Worm (Caenorhabditis elegans): Measurements from ENCODE around the gene ZK455.5.

Gene ZK455.5

DNA sequence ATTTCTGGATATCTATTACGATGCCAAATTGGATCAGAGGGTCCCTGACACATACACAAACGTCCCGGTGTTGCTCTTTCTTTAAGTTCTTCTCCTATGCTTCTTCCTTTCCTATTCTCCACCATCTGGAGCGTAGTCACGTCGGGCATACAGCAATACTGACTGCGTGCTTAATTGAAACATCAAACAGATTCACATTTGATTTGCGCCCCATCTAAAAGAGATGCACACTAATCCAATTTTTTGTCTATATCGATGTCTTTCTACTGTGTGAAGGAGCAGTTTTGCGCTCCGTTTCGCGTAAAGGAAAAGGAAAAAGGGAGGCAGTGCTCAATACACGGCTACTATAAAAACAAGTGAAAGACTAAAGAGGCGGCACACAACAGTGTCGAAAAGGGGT is 2.0 kb upstream of the ZK455.5 start:
- no peak for TF ChIP-seq fkh-10 (GFP tag; optimal IDR thresholded peaks at IDR 0.05)
- no peak for TF ChIP-seq zip-5 (tag; optimal IDR thresholded peaks at IDR 0.05)
- peak; percentile 87 for TF ChIP-seq unc-42 (tag; optimal IDR thresholded peaks at IDR 0.05)

DNA sequence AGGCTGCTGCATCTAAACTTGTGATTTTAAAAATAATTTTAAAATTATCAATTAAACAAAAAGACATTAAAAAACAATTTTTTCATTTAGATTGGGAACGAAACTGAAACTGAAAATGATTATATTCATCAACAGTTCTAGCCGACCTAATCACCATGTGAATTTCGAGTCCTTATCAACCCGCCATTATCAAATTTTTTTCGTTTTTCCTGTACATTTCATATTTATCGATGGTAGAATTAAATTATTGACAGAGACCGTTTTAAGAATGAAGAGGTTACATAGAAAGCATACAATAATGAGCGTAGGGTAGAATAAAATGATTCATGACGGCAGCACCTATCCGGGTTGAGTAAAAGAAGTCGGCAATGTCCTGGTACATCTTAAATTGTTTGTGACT is 2.5 kb downstream of the ZK455.5 start, which contains the start of gene asm-2:
asm-2 (minus strand) TSS at position 12 of the 400 bp plus-strand sequence.
- TF ChIP-seq tbx-2 (tag; optimal IDR thresholded peaks at IDR 0.05) (no peak), tbx-7 (tag; optimal IDR thresholded peaks at IDR 0.05) (no peak), ets-4 (tag; optimal IDR thresholded peaks at IDR 0.05) (no peak), unc-42 (tag; optimal IDR thresholded peaks at IDR 0.05) (no peak), ama-1 (optimal IDR thresholded peaks at IDR 0.05) (no peak), zip-5 (tag; optimal IDR thresholded peaks at IDR 0.05) (no peak), ceh-18 (tag; optimal IDR thresholded peaks at IDR 0.05) (no peak), ceh-14 (tag; optimal IDR thresholded peaks at IDR 0.05) (no peak), sdc-2 (tag; optimal IDR thresholded peaks at IDR 0.05) (no peak)

DNA sequence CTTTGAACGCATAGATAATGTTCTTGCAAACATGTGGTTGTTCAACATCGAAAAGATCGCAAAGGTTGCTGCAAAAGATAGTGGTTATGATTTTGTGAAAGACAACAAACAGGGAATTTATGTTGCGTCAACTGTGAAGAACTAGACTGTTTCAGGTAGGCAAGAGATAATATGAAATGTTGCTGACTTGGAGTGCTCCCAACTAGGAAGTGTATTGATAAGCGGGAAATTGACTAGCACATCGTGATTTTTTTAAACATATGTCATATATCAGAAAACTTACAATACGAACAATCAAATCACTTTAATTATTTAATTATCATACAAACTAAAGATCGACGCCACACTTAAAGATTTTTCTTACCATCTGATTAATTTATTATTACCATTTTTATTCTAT is 3.5 kb downstream of the ZK455.5 start:
- TF ChIP-seq pat-9 (tag; optimal IDR thresholded peaks at IDR 0.05) (no peak), elt-4 (tag; optimal IDR thresholded peaks at IDR 0.05) (no peak), fkh-6 (tag; optimal IDR thresholded peaks at IDR 0.05) (no peak), ceh-19 (GFP tag; optimal IDR thresholded peaks at IDR 0.05) (no peak), ets-4 (tag; optimal IDR thresholded peaks at IDR 0.05) (no peak)

DNA sequence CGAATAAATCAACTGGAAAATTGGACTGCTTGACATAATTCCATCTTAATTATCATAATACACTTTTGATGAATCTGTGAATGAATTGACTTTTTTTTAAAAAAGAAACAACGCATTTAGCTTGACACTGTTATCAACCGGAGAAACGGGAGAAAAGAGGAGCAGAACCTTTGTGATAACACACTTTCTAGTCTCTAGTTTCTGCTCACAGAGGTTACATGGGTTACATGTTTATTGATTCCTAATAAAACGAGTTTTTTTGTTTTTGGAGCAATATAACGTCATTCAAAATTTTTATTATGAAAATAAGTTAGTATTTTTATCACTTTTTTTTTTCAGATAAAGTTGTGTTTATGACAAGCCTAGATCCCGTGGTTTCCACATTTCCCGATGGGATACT is 8.8 kb downstream of the ZK455.5 start, which contains the start of gene hizr-1:
hizr-1 (plus strand) TSS at position 340 of the 400 bp plus-strand sequence.
- no peak for TF ChIP-seq ceh-34 (tag; optimal IDR thresholded peaks at IDR 0.05)
- no peak for TF ChIP-seq nhr-232 (tag; optimal IDR thresholded peaks at IDR 0.05)
- TF ChIP-seq K09A11.1 (tag; optimal IDR thresholded peaks at IDR 0.05; ENCODE audit: insufficient read depth), result no peak
- no peak for TF ChIP-seq lim-6 (tag; optimal IDR thresholded peaks at IDR 0.05)
- no peak for TF ChIP-seq dve-1 (tag; optimal IDR thresholded peaks at IDR 0.05)

DNA sequence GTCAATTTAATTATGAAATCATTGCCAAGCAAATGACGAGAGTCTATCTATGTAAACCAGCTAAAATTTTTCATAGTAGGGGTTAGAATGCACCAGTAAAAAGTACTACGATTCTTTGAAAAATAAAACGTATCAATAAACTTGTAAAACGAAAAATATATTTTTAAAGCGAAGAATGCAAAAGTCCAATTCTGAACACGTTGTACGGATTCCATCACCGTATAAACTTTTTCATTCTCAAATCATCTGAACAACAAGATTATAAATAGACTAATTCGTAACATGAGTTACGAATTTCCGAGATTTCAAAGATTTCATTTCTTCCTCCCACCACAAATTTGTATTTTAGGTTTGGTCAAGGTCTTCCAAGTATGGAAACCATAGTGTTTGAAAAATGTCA is 10.0 kb downstream of the ZK455.5 start, which contains the start of gene nlp-57:
nlp-57 (plus strand) TSS at position 301 of the 400 bp plus-strand sequence.
- no peak for TF ChIP-seq pax-1 (tag; optimal IDR thresholded peaks at IDR 0.05)
- TF ChIP-seq ztf-16 (tag; optimal IDR thresholded peaks at IDR 0.05), result no peak
- TF ChIP-seq gmeb-2 (tag; optimal IDR thresholded peaks at IDR 0.05), result no peak
- TF ChIP-seq K09A11.1 (tag; optimal IDR thresholded peaks at IDR 0.05; ENCODE audit: insufficient read depth), result no peak
- no peak for TF ChIP-seq fkh-6 (tag; optimal IDR thresholded peaks at IDR 0.05)
- no peak for TF ChIP-seq hlh-13 (GFP tag; optimal IDR thresholded peaks at IDR 0.05)

DNA sequence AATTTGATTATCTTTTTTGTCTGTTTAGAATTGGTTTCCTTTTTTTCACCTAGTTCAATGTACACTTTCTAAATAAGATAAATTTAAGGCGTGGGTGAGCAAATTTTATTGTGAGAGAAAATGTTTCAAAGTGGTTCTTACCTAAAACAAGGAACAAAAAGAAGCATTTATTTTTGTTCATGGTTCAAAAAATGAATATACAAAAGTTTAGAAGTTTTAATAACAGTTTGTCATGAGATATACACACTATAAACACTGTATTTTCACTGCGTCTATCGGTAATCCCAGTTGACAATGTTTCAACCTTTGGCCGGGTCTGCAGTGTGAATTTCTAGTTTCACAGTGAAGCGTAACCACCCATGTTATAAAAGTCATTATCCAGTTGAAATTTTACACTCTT is 11.3 kb downstream of the ZK455.5 start, which contains the start of gene F08G12.11:
F08G12.11 (minus strand) TSS at position 181 of the 400 bp plus-strand sequence.
- TF ChIP-seq ttx-3 (tag; optimal IDR thresholded peaks at IDR 0.05), result no peak
- no peak for TF ChIP-seq unc-42 (tag; optimal IDR thresholded peaks at IDR 0.05)
- TF ChIP-seq lim-6 (tag; optimal IDR thresholded peaks at IDR 0.05), result no peak
- no peak for TF ChIP-seq K09A11.1 (tag; optimal IDR thresholded peaks at IDR 0.05; ENCODE audit: insufficient read depth)
- TF ChIP-seq rnt-1 (tag; optimal IDR thresholded peaks at IDR 0.05), result no peak
- TF ChIP-seq ceh-45 (GFP tag; IDR thresholded peaks at IDR 0.05), result no peak
- TF ChIP-seq elt-2 (tag; optimal IDR thresholded peaks at IDR 0.05), result no peak
- TF ChIP-seq npax-4 (tag; optimal IDR thresholded peaks at IDR 0.05), result no peak
- TF ChIP-seq ref-2 (tag; optimal IDR thresholded peaks at IDR 0.05), result no peak
- no peak for TF ChIP-seq syd-9 (tag; optimal IDR thresholded peaks at IDR 0.05)
- TF ChIP-seq F13H6.1 (tag; optimal IDR thresholded peaks at IDR 0.05), result no peak
- TF ChIP-seq pros-1 (tag; optimal IDR thresholded peaks at IDR 0.05), result no peak

Data from whole organism, late embryonic.